Worm (Caenorhabditis elegans) whole organism, mixed stage, embryonic: ENCODE data around the gene srh-123.

ENCODE experiments used
- cnd-1 ChIP-seq: fragments of 200-800 bp; sonication (Bioruptor generic); optimal IDR thresholded peaks from 2 replicates; lab custom pipeline; 2018; ENCODE audit warnings: mild to moderate bottlenecking, missing genetic modification characterization, missing compliant biosample characterization
- hlh-1 ChIP-seq: fragments of 150-350 bp; optimal IDR thresholded peaks from 2 replicates; lab custom pipeline; 2014; ENCODE audit warnings: missing biosample characterization, missing genetic modification reagents, missing genetic modification characterization
- pha-4 ChIP-seq: fragments of 150-350 bp; optimal IDR thresholded peaks from 2 replicates; lab custom pipeline; 2018; ENCODE audit warnings: missing biosample characterization, missing genetic modification reagents, missing genetic modification characterization
- snpc-4 ChIP-seq: fragments of 150-350 bp; optimal IDR thresholded peaks from 2 replicates; lab custom pipeline; 2014; ENCODE audit warnings: missing biosample characterization, missing genetic modification characterization

- TF ChIP-seq snpc-4 (tag; lab: Kevin White, UChicago) (no peak), pha-4 (tag; lab: Kevin White, UChicago) (no peak), hlh-1 (tag; lab: Kevin White, UChicago) (no peak), cnd-1 (tag; lab: Kevin White, UChicago) (no peak)
Measured at ce11 chrV:17513831-17514230, 40.0 kb downstream of the srh-123 start.
